Fruit fly (Drosophila melanogaster): Measurements from ENCODE around the gene AhcyL2.
A peak's percentile ranks its signal among the peaks of the same experiment; 100 is the strongest.

AhcyL2 gene

DNA sequence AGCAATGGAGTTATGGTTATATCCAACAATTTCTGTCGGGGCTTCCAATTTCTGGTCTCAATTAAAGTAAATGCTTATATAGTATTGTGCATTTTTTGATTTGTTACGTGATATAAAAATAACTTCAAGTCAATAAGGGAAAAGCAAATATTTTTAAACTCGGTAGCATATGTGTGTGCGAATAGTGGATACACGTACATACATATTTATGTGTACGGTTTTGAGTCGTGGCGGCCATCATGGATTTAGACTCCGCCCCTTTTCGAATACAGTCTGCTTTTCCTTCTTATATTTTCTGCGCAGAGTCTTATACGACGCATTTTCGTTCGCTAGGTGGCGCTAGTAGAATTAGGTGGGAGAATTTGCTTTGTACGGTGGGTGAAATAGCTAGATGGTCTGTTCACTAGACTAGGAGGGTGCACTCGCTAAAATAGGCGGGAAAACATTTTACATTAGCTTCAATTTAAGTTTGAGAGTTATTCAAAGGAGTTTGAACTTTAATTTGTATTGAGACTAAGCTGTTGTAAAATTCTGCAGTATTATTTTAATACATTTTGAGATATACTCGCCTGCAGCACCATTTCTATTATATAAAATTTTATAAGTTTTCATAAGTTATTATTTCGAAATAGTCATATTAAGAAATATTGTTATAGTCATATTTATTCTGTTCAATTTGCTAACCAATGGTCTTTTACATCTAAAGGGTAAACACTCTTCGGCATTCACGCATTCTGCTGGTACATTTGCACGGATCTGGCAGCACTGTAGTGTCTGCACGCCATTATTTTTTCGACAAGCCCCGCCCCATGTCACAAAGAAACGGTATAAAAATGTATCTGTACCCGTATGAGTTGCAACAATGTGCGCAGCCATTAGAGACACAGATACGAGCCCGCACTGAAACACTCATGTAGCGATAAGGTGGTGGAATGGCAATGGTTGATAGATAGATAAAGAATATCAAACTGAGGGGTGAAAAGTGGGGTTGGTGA is 12.3 kb downstream of the AhcyL2 start (continued):
- TF ChIP-seq Mrtf (GFP tag; IDR thresholded peaks at IDR 0.05): peak; percentile 38; the same call in 1 of the 3 replicates
- peak; percentile 47 for TF ChIP-seq tap (tag; optimal IDR thresholded peaks at IDR 0.05)
- no peak for TF ChIP-seq ssp (GFP tag; IDR thresholded peaks at IDR 0.05)
- no peak for TF ChIP-seq Ssrp (tag; optimal IDR thresholded peaks at IDR 0.05)
- TF ChIP-seq fd102C (GFP tag; optimal IDR thresholded peaks at IDR 0.05): no peak
- peak; percentile 37; the same call in 1 of the 3 replicates for TF ChIP-seq CG6791 (GFP tag; IDR thresholded peaks at IDR 0.05; ENCODE audit: partially characterized antibody)
- TF ChIP-seq Dfd (GFP tag; optimal IDR thresholded peaks at IDR 0.05): no peak
- no peak for TF ChIP-seq odd (GFP tag; optimal IDR thresholded peaks at IDR 0.05)
- peak; percentile 29 for TF ChIP-seq kay (GFP tag; optimal IDR thresholded peaks at IDR 0.05)
- TF ChIP-seq CG11504 (tag; optimal IDR thresholded peaks at IDR 0.05): peak; percentile 83
- peak; percentile 15 for TF ChIP-seq twi (tag; optimal IDR thresholded peaks at IDR 0.05)
- TF ChIP-seq Elba2 (GFP tag; optimal IDR thresholded peaks at IDR 0.05): no peak
- TF ChIP-seq Sox102F (GFP tag; optimal IDR thresholded peaks at IDR 0.05): no peak
- TF ChIP-seq CG9437 (GFP tag; optimal IDR thresholded peaks at IDR 0.05): peak; percentile 8
- TF ChIP-seq Asciz (GFP tag; optimal IDR thresholded peaks at IDR 0.05): peak; percentile 50
- TF ChIP-seq hkb (optimal IDR thresholded peaks at IDR 0.05): no peak
- TF ChIP-seq hkb (GFP tag; IDR thresholded peaks at IDR 0.05): peak; percentile 62; the same call in 1 of the 2 replicates
- TF ChIP-seq Hmr (GFP tag; optimal IDR thresholded peaks at IDR 0.05): no peak
- peak; percentile 31 for TF ChIP-seq tx (GFP tag; optimal IDR thresholded peaks at IDR 0.05)
- TF ChIP-seq ro (GFP tag; IDR thresholded peaks at IDR 0.05): 0 out of 2 replicates have a peak, but pooled peaks have one; percentile 32
- no peak for TF ChIP-seq Doc3 (GFP tag; IDR thresholded peaks at IDR 0.05; ENCODE audit: partially characterized antibody)
- TF ChIP-seq zfh1 (GFP tag; IDR thresholded peaks at IDR 0.05): no peak
- TF ChIP-seq Hand (GFP tag; optimal IDR thresholded peaks at IDR 0.05): no peak
- peak; percentile 99 for TF ChIP-seq gcm (GFP tag; optimal IDR thresholded peaks at IDR 0.05)
- TF ChIP-seq CG18619 (GFP tag; optimal IDR thresholded peaks at IDR 0.05): peak; percentile 70
- peak; percentile 0 for TF ChIP-seq repo (GFP tag; optimal IDR thresholded peaks at IDR 0.05)
- peak; percentile 56; the same call in 1 of the 2 replicates for TF ChIP-seq CG3847 (GFP tag; IDR thresholded peaks at IDR 0.05)
- peak; percentile 9 for TF ChIP-seq Mad (GFP tag; optimal IDR thresholded peaks at IDR 0.05)
- peak; percentile 16 for TF ChIP-seq CG15011 (GFP tag; optimal IDR thresholded peaks at IDR 0.05)
- TF ChIP-seq pzg (GFP tag; optimal IDR thresholded peaks at IDR 0.05): peak; percentile 38
- TF ChIP-seq CG10979 (tag; optimal IDR thresholded peaks at IDR 0.05): peak; percentile 74
- peak; percentile 83 for TF ChIP-seq CoRest (tag; optimal IDR thresholded peaks at IDR 0.05)
- TF ChIP-seq Mes4 (GFP tag; optimal IDR thresholded peaks at IDR 0.05): no peak
- no peak for TF ChIP-seq CG3281 (GFP tag; optimal IDR thresholded peaks at IDR 0.05)
- peak; percentile 50 for TF ChIP-seq CG3407 (GFP tag; optimal IDR thresholded peaks at IDR 0.05)
- TF ChIP-seq CG18262 (tag; optimal IDR thresholded peaks at IDR 0.05): peak; percentile 77
- peak; percentile 63; the same call in 1 of the 2 replicates for TF ChIP-seq HLH3B (GFP tag; IDR thresholded peaks at IDR 0.05)
- no peak for TF ChIP-seq wek (GFP tag; optimal IDR thresholded peaks at IDR 0.05)
- no peak for TF ChIP-seq CG3065 (GFP tag; optimal IDR thresholded peaks at IDR 0.05)
- peak; percentile 42 for TF ChIP-seq esg (GFP tag; conservative IDR thresholded peaks at IDR 0.05)
- TF ChIP-seq ap (GFP tag; IDR thresholded peaks at IDR 0.05): peak; percentile 35; the same call in 1 of the 2 replicates
- TF ChIP-seq br (optimal IDR thresholded peaks at IDR 0.05): no peak
- no peak for TF ChIP-seq CG17612 (GFP tag; IDR thresholded peaks at IDR 0.05)
- TF ChIP-seq CG13775 (GFP tag; optimal IDR thresholded peaks at IDR 0.05): peak; percentile 50
- TF ChIP-seq chn (GFP tag; optimal IDR thresholded peaks at IDR 0.05): peak; percentile 45
- peak; percentile 31 for TF ChIP-seq tio (GFP tag; optimal IDR thresholded peaks at IDR 0.05)
- peak; percentile 95 for TF ChIP-seq row (GFP tag; IDR thresholded peaks at IDR 0.05)
- no peak for TF ChIP-seq hb (GFP tag; IDR thresholded peaks at IDR 0.05; ENCODE audit: partially characterized antibody)

All from whole organism, embryonic.